Worm (Caenorhabditis elegans) whole organism, young adult: ENCODE measurements around the gene R07B1.9.

Experiments used
- B0261.1 ChIP-seq: sonication (generic microtip); optimal IDR thresholded peaks from 2 replicates; lab custom pipeline; 2016; ENCODE audit warnings: mild to moderate bottlenecking, missing genetic modification characterization, moderate library complexity, missing compliant biosample characterization
- C17E4.6 ChIP-seq: fragments of 200-800 bp; sonication (Bioruptor generic); IDR thresholded peaks from 2 replicates; pipeline ENCODE4 v1.3.6; 2022; ENCODE audit warnings: missing genetic modification reagents, missing genetic modification characterization, missing compliant biosample characterization
- F10E7.11 ChIP-seq: sonication (generic microtip); optimal IDR thresholded peaks from 2 replicates; lab custom pipeline; 2017; ENCODE audit warnings: mild to moderate bottlenecking, missing genetic modification characterization, moderate library complexity, missing compliant biosample characterization
- F49E8.2 ChIP-seq: sonication (generic microtip); optimal IDR thresholded peaks from 3 replicates; lab custom pipeline; 2017; ENCODE audit warnings: missing genetic modification characterization, mild to moderate bottlenecking, missing compliant biosample characterization, antibody characterized with exemption, moderate library complexity; ENCODE audit not compliant: insufficient read depth
- T07F8.4 ChIP-seq: sonication (generic microtip); optimal IDR thresholded peaks from 2 replicates; lab custom pipeline; 2016; ENCODE audit warnings: mild to moderate bottlenecking, missing genetic modification characterization, moderate library complexity, missing compliant biosample characterization
- ZK185.1 ChIP-seq: sonication (generic microtip); optimal IDR thresholded peaks from 2 replicates; lab custom pipeline; 2016; ENCODE audit warnings: mild to moderate bottlenecking, missing genetic modification characterization, missing compliant biosample characterization; ENCODE audit not compliant: poor library complexity, severe bottlenecking
- akir-1 ChIP-seq: fragments of 200-800 bp; sonication (Bioruptor generic); optimal IDR thresholded peaks from 2 replicates; lab custom pipeline; 2018; ENCODE audit warnings: mild to moderate bottlenecking, missing genetic modification characterization, moderate library complexity, missing compliant biosample characterization
- attf-3 ChIP-seq: fragments of 200-800 bp; sonication (Bioruptor generic); conservative IDR thresholded peaks from 2 replicates; pipeline ENCODE4 v1.3.6; 2022; ENCODE audit warnings: missing genetic modification reagents, missing genetic modification characterization, missing compliant biosample characterization
- attf-5 ChIP-seq: fragments of 200-800 bp; sonication (Bioruptor generic); optimal IDR thresholded peaks from 2 replicates; lab custom pipeline; 2018; ENCODE audit warnings: mild to moderate bottlenecking, missing genetic modification characterization, missing compliant biosample characterization
- bed-2 ChIP-seq: fragments of 200-800 bp; sonication (Bioruptor generic); IDR thresholded peaks from 2 replicates; pipeline ENCODE4 v1.3.6; 2022; ENCODE audit warnings: missing genetic modification reagents, missing genetic modification characterization, missing compliant biosample characterization
- ccch-3 ChIP-seq: fragments of 200-800 bp; sonication (Bioruptor generic); optimal IDR thresholded peaks from 2 replicates; lab custom pipeline; 2018; ENCODE audit warnings: mild to moderate bottlenecking, missing genetic modification characterization, missing compliant biosample characterization
- cebp-1 ChIP-seq, 2 experiments: fragments of 200-800 bp in 1 of 2; sonication (Bioruptor generic) in 1 of 2; sonication (generic microtip) in 1 of 2; IDR thresholded peaks in 1 of 2; optimal IDR thresholded peaks in 1 of 2; 2 replicates each; pipeline versions ENCODE4 v1.3.6 to Lab custom; 2017 to 2022; ENCODE audit warnings: missing compliant biosample characterization in 2 of 2, missing genetic modification characterization in 2 of 2, mild to moderate bottlenecking in 1 of 2, missing genetic modification reagents in 1 of 2, moderate library complexity in 1 of 2
- ceh-100 ChIP-seq: fragments of 200-800 bp; sonication (Bioruptor generic); IDR thresholded peaks from 2 replicates; pipeline ENCODE4 v1.3.6; 2022; ENCODE audit warnings: missing genetic modification reagents, missing genetic modification characterization, missing compliant biosample characterization
- ceh-91 ChIP-seq: fragments of 200-800 bp; sonication (Bioruptor generic); IDR thresholded peaks from 2 replicates; pipeline ENCODE4 v1.3.6; 2022; ENCODE audit warnings: missing genetic modification reagents, missing genetic modification characterization, missing compliant biosample characterization
- egl-44 ChIP-seq: fragments of 200-800 bp; sonication (Bioruptor generic); IDR thresholded peaks from 2 replicates; pipeline ENCODE4 v1.3.6; 2022; ENCODE audit warnings: missing genetic modification reagents, missing genetic modification characterization, missing compliant biosample characterization
- ekl-4 ChIP-seq: fragments of 200-800 bp; sonication (Bioruptor generic); IDR thresholded peaks from 2 replicates; pipeline ENCODE4 v1.3.6; 2022; ENCODE audit warnings: missing genetic modification reagents, missing genetic modification characterization, missing compliant biosample characterization
- ets-4 ChIP-seq: fragments of 200-800 bp; sonication (Bioruptor generic); optimal IDR thresholded peaks from 2 replicates; lab custom pipeline; 2018; ENCODE audit warnings: mild to moderate bottlenecking, missing genetic modification characterization, missing compliant biosample characterization
- gei-17 ChIP-seq: fragments of 200-800 bp; sonication (Bioruptor generic); optimal IDR thresholded peaks from 2 replicates; lab custom pipeline; 2018; ENCODE audit warnings: mild to moderate bottlenecking, missing genetic modification characterization, missing compliant biosample characterization
- let-607 ChIP-seq, 2 experiments: fragments of 200-800 bp in 1 of 2; sonication (Bioruptor generic) in 1 of 2; sonication (generic microtip) in 1 of 2; optimal IDR thresholded peaks; 2 replicates each; lab custom pipeline; 2016 to 2018; ENCODE audit warnings: mild to moderate bottlenecking in 2 of 2, missing compliant biosample characterization in 2 of 2, missing genetic modification characterization in 2 of 2, moderate library complexity in 2 of 2, missing genotype in 1 of 2
- lin-35 ChIP-seq, 3 experiments: fragments of 150-350 bp in 2 of 3; sonication (generic microtip) in 1 of 3; optimal IDR thresholded peaks; 2 replicates each; lab custom pipeline; 2014 to 2018; ENCODE audit warnings: missing biosample characterization in 3 of 3, missing genetic modification characterization in 3 of 3, missing genetic modification reagents in 3 of 3
- lsl-1 ChIP-seq: fragments of 200-800 bp; sonication (Bioruptor generic); optimal IDR thresholded peaks from 2 replicates; lab custom pipeline; 2018; ENCODE audit warnings: mild to moderate bottlenecking, missing genetic modification characterization, moderate library complexity, missing compliant biosample characterization
- madf-6 ChIP-seq: fragments of 200-800 bp; sonication (Bioruptor generic); IDR thresholded peaks from 2 replicates; pipeline ENCODE4 v1.3.6; 2022; ENCODE audit warnings: missing genetic modification reagents, missing genetic modification characterization, missing compliant biosample characterization
- mxl-1 ChIP-seq: sonication (generic microtip); optimal IDR thresholded peaks from 2 replicates; lab custom pipeline; 2016; ENCODE audit warnings: missing genetic modification characterization, missing compliant biosample characterization
- nfya-2 ChIP-seq: fragments of 200-800 bp; sonication (Bioruptor generic); IDR thresholded peaks from 2 replicates; pipeline ENCODE4 v1.3.6; 2022; ENCODE audit warnings: missing genetic modification reagents, missing genetic modification characterization, missing compliant biosample characterization
- nfyb-1 ChIP-seq: fragments of 200-800 bp; sonication (Bioruptor generic); IDR thresholded peaks from 2 replicates; pipeline ENCODE4 v1.3.6; 2022; ENCODE audit warnings: missing genetic modification reagents, missing genetic modification characterization, missing compliant biosample characterization
- nhr-80 ChIP-seq: sonication (generic microtip); optimal IDR thresholded peaks from 2 replicates; lab custom pipeline; 2016; ENCODE audit warnings: missing genetic modification characterization, missing compliant biosample characterization
- somi-1 ChIP-seq: fragments of 200-800 bp; sonication (Bioruptor generic); optimal IDR thresholded peaks from 2 replicates; lab custom pipeline; 2018; ENCODE audit warnings: mild to moderate bottlenecking, missing genetic modification characterization, missing compliant biosample characterization
- sptf-2 ChIP-seq: fragments of 200-800 bp; sonication (Bioruptor generic); optimal IDR thresholded peaks from 2 replicates; lab custom pipeline; 2018; ENCODE audit warnings: mild to moderate bottlenecking, missing genetic modification characterization, missing compliant biosample characterization
- tbp1 ChIP-seq: fragments of 200-800 bp; sonication (Bioruptor generic); optimal IDR thresholded peaks from 2 replicates; lab custom pipeline; 2018; ENCODE audit warnings: mild to moderate bottlenecking, missing genetic modification characterization, missing compliant biosample characterization
- zim-3 ChIP-seq: sonication (generic microtip); optimal IDR thresholded peaks from 2 replicates; lab custom pipeline; 2017; ENCODE audit warnings: mild to moderate bottlenecking, missing genetic modification characterization, moderate library complexity, missing compliant biosample characterization
- ztf-22 ChIP-seq: fragments of 200-800 bp; sonication (Bioruptor generic); optimal IDR thresholded peaks from 2 replicates; lab custom pipeline; 2018; ENCODE audit warnings: mild to moderate bottlenecking, missing genetic modification characterization, moderate library complexity, missing compliant biosample characterization

The R07B1.9 gene

DNA sequence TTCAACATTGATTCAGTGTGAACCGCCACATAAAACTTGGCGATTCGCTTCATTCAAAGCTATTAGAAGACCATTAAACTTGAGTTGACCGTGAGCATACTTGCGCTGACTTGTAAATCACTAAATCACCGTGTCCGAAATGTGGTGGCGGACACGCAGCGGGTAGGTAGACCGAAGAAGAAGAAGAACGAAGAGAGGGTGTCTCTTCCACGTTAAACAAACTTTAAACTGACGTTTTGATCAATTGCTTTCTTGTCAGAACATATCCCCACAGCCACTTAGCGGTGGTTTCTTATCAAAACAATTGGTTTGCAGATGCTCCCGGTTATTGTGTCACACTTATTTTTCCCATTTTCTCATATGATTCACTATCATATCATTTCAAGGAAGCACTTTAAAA, 33.6 kb upstream of the R07B1.9 start:
- TF ChIP-seq attf-5 (GFP tag; lab: Kevin White, UChicago): no peak
- TF ChIP-seq ceh-100 (GFP tag; lab: Robert Waterston, UW): no peak

DNA sequence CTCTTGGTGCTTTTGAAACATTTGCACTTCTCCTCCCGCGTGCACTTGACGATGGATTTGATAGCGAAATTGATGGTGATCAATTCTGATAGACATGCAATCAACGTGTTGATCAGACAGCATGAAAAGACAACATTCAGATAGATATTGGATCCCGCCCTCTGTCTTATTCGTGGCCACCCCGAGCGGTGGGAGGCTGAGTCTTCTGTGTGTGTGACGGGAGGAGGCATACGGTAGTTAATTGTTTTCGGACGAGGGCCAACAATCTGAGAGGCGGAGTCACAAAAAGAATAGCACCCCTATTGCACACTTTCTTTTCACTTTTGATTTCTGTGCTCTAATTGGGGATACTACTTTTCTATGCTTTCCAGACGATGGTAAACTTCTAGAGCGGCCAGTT, 31.3 kb upstream of the R07B1.9 start:
- no peak for TF ChIP-seq nhr-80
- no peak for TF ChIP-seq T07F8.4 (tag; lab: Kevin White, UChicago)
- TF ChIP-seq B0261.1 (tag; lab: Kevin White, UChicago): no peak
- TF ChIP-seq egl-44 (GFP tag; lab: Robert Waterston, UW): no peak
- TF ChIP-seq sptf-2 (GFP tag; lab: Kevin White, UChicago): no peak
- no peak for TF ChIP-seq nfya-2 (GFP tag; lab: Robert Waterston, UW)
- TF ChIP-seq let-607 (tag; optimal IDR thresholded peaks at IDR 0.05; lab: Kevin White, UChicago): no peak
- TF ChIP-seq ekl-4 (GFP tag; lab: Robert Waterston, UW): no peak
- TF ChIP-seq ztf-22 (GFP tag; lab: Kevin White, UChicago): no peak
- no peak for TF ChIP-seq bed-2 (GFP tag; lab: Robert Waterston, UW)
- TF ChIP-seq cebp-1 (GFP tag; IDR thresholded peaks at IDR 0.05; lab: Robert Waterston, UW): no peak
- TF ChIP-seq cebp-1 (tag; optimal IDR thresholded peaks at IDR 0.05; lab: Kevin White, UChicago): no peak
- TF ChIP-seq attf-3 (GFP tag; lab: Robert Waterston, UW): no peak
- TF ChIP-seq somi-1 (GFP tag; lab: Kevin White, UChicago): no peak
- no peak for TF ChIP-seq lsl-1 (GFP tag; lab: Kevin White, UChicago)
- TF ChIP-seq C17E4.6 (GFP tag; lab: Robert Waterston, UW): no peak

DNA sequence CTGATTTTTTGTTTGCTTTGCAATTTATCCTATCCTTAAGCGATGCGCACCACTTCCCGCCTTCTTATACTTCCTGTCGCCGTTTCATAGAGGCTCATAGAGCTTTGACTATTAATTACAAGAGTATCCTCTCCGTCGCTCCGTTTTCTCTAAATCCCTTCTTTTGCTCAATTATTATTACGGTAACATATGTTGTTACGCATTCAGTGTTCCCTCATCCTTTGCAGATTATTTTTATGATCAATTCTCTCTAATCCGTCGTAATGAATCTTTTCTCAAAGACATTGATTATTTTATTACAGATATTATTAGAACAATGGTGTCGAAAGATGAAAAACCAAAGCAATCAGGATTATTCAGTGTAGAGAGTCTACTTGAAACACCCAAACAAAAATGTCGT, 30.2 kb upstream of the R07B1.9 start, which contains the start of gene vab-15:
vab-15 (plus strand) TSS at position 301 of the 400 bp plus-strand sequence.
- no peak for TF ChIP-seq F10E7.11 (tag; lab: Kevin White, UChicago)
- no peak for TF ChIP-seq B0261.1 (tag; lab: Kevin White, UChicago)
- no peak for TF ChIP-seq tbp1 (GFP tag; lab: Kevin White, UChicago)
- TF ChIP-seq mxl-1: no peak
- TF ChIP-seq gei-17 (GFP tag; lab: Kevin White, UChicago): no peak
- TF ChIP-seq nfyb-1: no peak
- TF ChIP-seq ets-4 (GFP tag; lab: Kevin White, UChicago): no peak
- TF ChIP-seq attf-5 (GFP tag; lab: Kevin White, UChicago): no peak
- TF ChIP-seq madf-6 (GFP tag; lab: Robert Waterston, UW): no peak
- no peak for TF ChIP-seq F49E8.2
- no peak for TF ChIP-seq nhr-80
- no peak for TF ChIP-seq lin-35 (GFP tag; optimal IDR thresholded peaks at IDR 0.05; lab: Kevin White, UChicago)
- no peak for TF ChIP-seq zim-3 (tag; lab: Kevin White, UChicago)
- TF ChIP-seq akir-1: no peak
- TF ChIP-seq, all 124 proteins: peak for 0

DNA sequence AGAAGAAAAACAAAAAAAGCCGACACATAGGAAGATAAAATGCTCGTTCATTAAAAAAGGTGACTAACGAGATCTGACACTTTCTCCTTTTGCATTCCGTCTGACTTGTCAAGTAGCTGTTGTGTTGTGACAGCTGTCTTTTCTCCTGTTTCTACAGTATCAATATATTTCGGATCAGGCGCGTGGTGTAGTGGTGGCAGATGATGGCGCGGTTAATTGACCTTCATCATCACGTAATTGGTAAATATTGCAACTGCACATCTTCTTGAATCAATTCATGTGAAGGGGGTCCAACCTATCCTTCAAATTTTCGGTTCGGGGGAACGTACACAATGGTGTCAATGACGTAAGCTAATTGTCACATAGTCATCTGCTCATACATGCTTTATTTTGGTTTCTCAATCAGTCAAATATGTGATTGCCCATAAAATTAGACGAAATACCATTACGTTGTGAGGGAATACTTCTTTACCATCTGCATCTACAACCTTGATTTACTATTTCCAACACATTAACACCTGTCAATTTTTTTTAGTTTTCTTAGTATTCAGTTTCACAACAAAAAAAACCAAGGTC, 28.9 kb upstream of the R07B1.9 start:
- no peak for TF ChIP-seq ceh-91 (GFP tag; lab: Robert Waterston, UW)
- TF ChIP-seq ZK185.1 (tag; lab: Kevin White, UChicago): no peak
- TF ChIP-seq ccch-3 (GFP tag; lab: Kevin White, UChicago): no peak
- no peak for TF ChIP-seq egl-44 (GFP tag; lab: Robert Waterston, UW)
- no peak for TF ChIP-seq nfyb-1
- TF ChIP-seq, all 124 proteins: peak for 0
